Fruit fly (Drosophila melanogaster) whole organism, prepupa: ENCODE data around the gene Apt1.

Experiments used
- Blimp-1 ChIP-seq: fragments of 200-800 bp; sonication (Bioruptor generic); optimal IDR thresholded peaks from 3 replicates; lab custom pipeline; 2017; ENCODE audit warnings: missing biosample characterization, missing genetic modification characterization, mild to moderate bottlenecking, moderate library complexity, missing genetic modification reagents
- CG16779 ChIP-seq: fragments of 200-800 bp; sonication (Bioruptor generic); optimal IDR thresholded peaks from 3 replicates; lab custom pipeline; 2017; ENCODE audit warnings: missing biosample characterization, mild to moderate bottlenecking, missing genetic modification characterization
- CG31627 ChIP-seq: fragments of 200-800 bp; sonication (Bioruptor generic); optimal IDR thresholded peaks from 3 replicates; lab custom pipeline; 2016; ENCODE audit warnings: missing biosample characterization, missing genetic modification characterization
- CG6792 ChIP-seq: fragments of 200-800 bp; sonication (Bioruptor generic); optimal IDR thresholded peaks from 3 replicates; lab custom pipeline; 2016; ENCODE audit warnings: missing biosample characterization, missing genetic modification characterization
- CG8632 ChIP-seq: fragments of 200-800 bp; sonication (Bioruptor generic); optimal IDR thresholded peaks from 3 replicates; lab custom pipeline; 2016; ENCODE audit warnings: missing biosample characterization, missing genetic modification characterization
- Eip93F ChIP-seq: fragments of 200-800 bp; sonication (Bioruptor generic); optimal IDR thresholded peaks from 2 replicates; lab custom pipeline; 2016; ENCODE audit warnings: missing biosample characterization, mild to moderate bottlenecking, missing genetic modification characterization
- Gug ChIP-seq: fragments of 200-800 bp; sonication (Bioruptor generic); IDR thresholded peaks from 2 replicates; pipeline ENCODE4 v1.3.6; 2022; ENCODE audit warnings: missing biosample characterization, missing genetic modification characterization
- Hr39 ChIP-seq: fragments of 200-800 bp; sonication (Bioruptor generic); optimal IDR thresholded peaks from 2 replicates; lab custom pipeline; 2016; ENCODE audit warnings: missing biosample characterization, missing genetic modification characterization
- Lpt ChIP-seq: fragments of 200-800 bp; sonication (Bioruptor generic); optimal IDR thresholded peaks from 3 replicates; lab custom pipeline; 2016; ENCODE audit warnings: missing biosample characterization, missing genetic modification characterization
- Sox102F ChIP-seq: fragments of 200-800 bp; sonication (Bioruptor generic); optimal IDR thresholded peaks from 2 replicates; lab custom pipeline; 2016; ENCODE audit warnings: missing biosample characterization, mild to moderate bottlenecking, missing genetic modification characterization
- Sox15 ChIP-seq: fragments of 200-800 bp; sonication (Bioruptor generic); optimal IDR thresholded peaks from 3 replicates; lab custom pipeline; 2016; ENCODE audit warnings: missing biosample characterization, missing genetic modification characterization
- salr ChIP-seq, 2 experiments: fragments of 200-800 bp; sonication (Bioruptor generic); optimal IDR thresholded peaks; 3 replicates each; lab custom pipeline; 2016 to 2018; ENCODE audit warnings: missing biosample characterization in 2 of 2, missing genetic modification characterization in 2 of 2, mild to moderate bottlenecking in 1 of 2
- spab ChIP-seq: fragments of 200-800 bp; sonication (Bioruptor generic); optimal IDR thresholded peaks from 2 replicates; lab custom pipeline; 2017; ENCODE audit warnings: missing biosample characterization, mild to moderate bottlenecking, missing genetic modification characterization, missing genetic modification reagents

- TF ChIP-seq salr (GFP tag; optimal IDR thresholded peaks at IDR 0.05; lab: Kevin White, UChicago): no peak
- no peak for TF ChIP-seq CG16779 (tag; lab: Kevin White, UChicago)
- TF ChIP-seq Eip93F (GFP tag; lab: Kevin White, UChicago): no peak
- TF ChIP-seq Hr39: no peak
- no peak for TF ChIP-seq Gug (GFP tag; lab: Robert Waterston, UW)
- TF ChIP-seq CG31627 (GFP tag; lab: Kevin White, UChicago): no peak
- no peak for TF ChIP-seq Sox15
- no peak for TF ChIP-seq Lpt (GFP tag; lab: Kevin White, UChicago)
- no peak for TF ChIP-seq CG6792
- no peak for TF ChIP-seq CG8632 (GFP tag; lab: Kevin White, UChicago)
- no peak for TF ChIP-seq Sox102F (GFP tag; lab: Kevin White, UChicago)
- no peak for TF ChIP-seq spab
- no peak for TF ChIP-seq Blimp-1 (GFP tag; lab: Kevin White, UChicago)
These were observed 18.6 kb upstream of the Apt1 start, which contains the start of gene Duba for dm6 chr3L:11609153-11609809.
